Worm (Caenorhabditis elegans): ENCODE data around the gene ubh-1.
A peak's percentile ranks its signal among the peaks of the same experiment; 100 is the strongest.

ubh-1 gene

DNA sequence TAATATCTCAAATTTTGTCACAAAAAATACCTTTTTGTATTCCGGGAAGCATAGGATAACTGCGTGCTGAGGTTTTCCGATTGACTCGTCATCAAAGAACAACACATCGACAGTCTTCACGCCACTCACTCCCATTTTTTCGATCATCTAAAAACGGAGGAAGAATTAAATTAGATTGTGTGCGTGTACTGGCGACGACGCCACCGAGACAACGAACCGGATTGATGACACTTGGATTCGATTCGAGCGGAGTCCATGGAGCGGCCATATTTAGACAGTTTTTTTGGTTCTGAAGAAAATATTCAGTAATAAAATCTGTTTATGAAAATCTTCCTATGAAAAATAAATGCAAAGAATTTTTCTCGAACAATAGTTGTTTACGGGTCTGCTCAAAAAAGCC, at the start of gene ubh-1:
Gene ubh-1 (minus strand): TSS at position 289 of the 400 bp plus-strand sequence.
- TF ChIP-seq W03F9.2 (tag; optimal IDR thresholded peaks at IDR 0.05) (no peak), dao-5 (tag; optimal IDR thresholded peaks at IDR 0.05) (no peak), him-1 (tag; optimal IDR thresholded peaks at IDR 0.05) (no peak)

ce11 chrV:6559585-6559984, 48.4 kb upstream of the ubh-1 start:
- TF ChIP-seq him-1 (tag; optimal IDR thresholded peaks at IDR 0.05) (no peak), dao-5 (tag; optimal IDR thresholded peaks at IDR 0.05) (peak; percentile 21), W03F9.2 (tag; optimal IDR thresholded peaks at IDR 0.05) (no peak)

ce11 chrV:6559105-6559504, 47.9 kb upstream of the ubh-1 start, which contains the start of gene spp-26:
Gene spp-26, minus strand, starts transcription at chrV:6559205.
- no peak for TF ChIP-seq W03F9.2 (tag; optimal IDR thresholded peaks at IDR 0.05)
- no peak for TF ChIP-seq him-1 (tag; optimal IDR thresholded peaks at IDR 0.05)
- no peak for TF ChIP-seq dao-5 (tag; optimal IDR thresholded peaks at IDR 0.05)

DNA sequence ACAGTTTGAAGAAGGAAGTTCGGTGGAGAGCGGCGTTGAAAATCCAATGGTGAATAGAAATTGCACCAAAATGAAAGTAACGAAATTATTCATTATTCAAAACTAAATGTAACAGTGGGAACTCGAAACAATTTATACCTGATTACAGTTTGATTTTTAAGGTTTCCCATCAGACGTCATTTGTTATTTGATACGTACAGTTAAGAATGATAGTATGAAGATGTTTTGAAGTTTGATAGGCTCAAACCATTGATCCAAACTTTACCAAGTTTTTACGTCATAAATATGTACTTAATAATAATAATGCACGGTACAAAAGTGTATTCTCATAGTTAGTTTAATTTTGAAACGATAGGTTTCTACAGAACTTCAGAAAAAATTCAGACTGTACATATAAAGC, 46.9 kb upstream of the ubh-1 start, which contains the start of gene spp-20:
Gene spp-20 (minus strand): TSS at position 101 of the 400 bp plus-strand sequence.
- TF ChIP-seq him-1 (tag; optimal IDR thresholded peaks at IDR 0.05): no peak
- no peak for TF ChIP-seq dao-5 (tag; optimal IDR thresholded peaks at IDR 0.05)
- TF ChIP-seq W03F9.2 (tag; optimal IDR thresholded peaks at IDR 0.05): no peak

DNA sequence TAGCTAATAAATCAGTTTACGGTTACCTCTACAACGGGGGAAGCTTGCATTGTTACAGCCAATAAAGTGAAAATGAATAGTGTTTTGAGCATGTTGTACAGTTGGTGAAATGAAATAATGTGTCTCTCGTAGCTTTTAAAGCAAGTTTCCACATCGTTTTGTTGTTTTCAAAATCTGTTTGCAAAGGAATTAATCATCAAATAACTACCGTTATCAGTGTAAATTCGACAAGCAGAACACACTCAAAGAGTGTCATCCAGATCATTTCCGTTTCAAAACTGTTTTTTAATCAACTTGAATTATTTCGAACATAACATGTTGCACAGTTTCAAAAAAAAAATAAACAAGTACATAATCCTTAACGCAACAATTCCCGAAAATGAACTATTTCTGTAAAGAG, 45.8 kb upstream of the ubh-1 start, which contains the start of gene spp-27:
Gene spp-27 (minus strand): TSS at position 101 of the 400 bp plus-strand sequence.
- TF ChIP-seq him-1 (tag; optimal IDR thresholded peaks at IDR 0.05): no peak

DNA sequence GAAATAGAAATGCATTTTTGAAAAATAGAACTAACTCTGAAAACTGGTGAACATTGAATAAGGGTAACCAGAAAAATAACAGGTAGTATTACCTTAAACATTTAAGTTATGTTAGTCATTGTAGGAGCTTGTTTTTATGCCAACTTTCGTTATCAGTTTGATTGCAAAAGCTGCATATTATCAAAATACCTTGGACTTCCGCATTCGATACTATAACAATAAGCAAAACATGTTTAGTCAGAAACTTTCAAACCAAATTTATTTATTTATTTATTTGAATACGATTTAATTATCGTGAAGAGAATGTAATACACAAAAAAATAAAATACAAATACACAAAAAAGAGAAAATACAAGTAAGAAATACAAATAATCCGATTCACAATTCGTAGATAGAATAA, 43.1 kb upstream of the ubh-1 start, which contains the start of gene K04A8.19:
Gene K04A8.19 (minus strand): TSS at position 101 of the 400 bp plus-strand sequence.
- TF ChIP-seq W03F9.2 (tag; optimal IDR thresholded peaks at IDR 0.05) (no peak), him-1 (tag; optimal IDR thresholded peaks at IDR 0.05) (no peak), dao-5 (tag; optimal IDR thresholded peaks at IDR 0.05) (no peak)

DNA sequence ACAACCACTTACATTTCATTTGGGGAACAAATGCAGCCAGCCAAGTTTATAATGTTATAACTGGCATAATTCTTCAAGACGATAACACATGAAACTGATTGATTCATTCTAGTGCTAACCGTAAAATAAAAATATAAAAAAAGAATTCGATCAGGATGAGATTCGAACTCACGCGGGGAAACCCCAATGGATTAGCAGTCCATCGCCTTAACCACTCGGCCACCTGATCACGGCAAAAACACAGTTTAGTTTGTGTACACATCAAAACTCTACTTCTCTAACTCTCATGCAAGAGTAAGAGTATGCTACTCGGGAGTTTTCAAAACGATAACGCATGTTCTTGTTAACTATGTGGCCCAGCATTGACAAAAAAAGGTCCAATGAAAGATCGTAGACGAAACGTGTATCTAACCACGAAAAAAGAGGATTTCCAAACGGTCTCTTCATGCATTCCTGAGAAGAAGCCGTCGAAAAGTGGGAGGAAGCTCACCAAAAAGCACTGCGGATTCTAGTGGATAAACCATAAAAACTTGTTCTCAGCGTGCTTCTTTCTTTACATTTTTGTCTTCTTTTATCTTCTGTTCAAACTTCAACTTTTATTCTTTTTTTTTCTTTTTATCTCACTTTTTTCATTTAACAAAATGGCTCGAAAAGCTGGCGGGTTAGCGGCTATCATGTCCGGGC, 40.6 kb upstream of the ubh-1 start, which contains the start of gene twk-10:
Gene twk-10 (plus strand): TSS at position 634 of the 684 bp plus-strand sequence.
- no peak for TF ChIP-seq him-1 (tag; optimal IDR thresholded peaks at IDR 0.05)
- TF ChIP-seq dao-5 (tag; optimal IDR thresholded peaks at IDR 0.05): peak; percentile 26

DNA sequence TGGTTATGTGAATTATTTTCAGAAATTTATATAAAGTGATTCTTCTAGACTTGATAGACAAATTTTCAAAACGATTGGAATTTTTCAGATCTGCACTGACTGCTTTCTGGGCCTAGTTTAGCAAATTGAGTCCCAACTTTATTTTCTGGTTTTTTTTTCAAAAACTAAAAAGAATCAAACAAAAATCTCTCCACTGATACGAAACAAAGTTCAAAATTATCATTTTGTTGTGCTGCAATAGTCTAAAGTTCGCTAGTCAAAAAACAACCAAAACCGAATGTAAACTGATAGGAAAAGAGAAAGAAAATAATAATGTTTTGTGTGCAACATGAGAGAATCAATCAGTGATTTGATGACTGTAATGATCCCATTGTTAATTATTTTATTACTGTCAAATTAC, 38.7 kb upstream of the ubh-1 start, which contains the start of gene lipl-4:
Gene lipl-4 (plus strand): TSS at position 301 of the 400 bp plus-strand sequence.
- no peak for TF ChIP-seq W03F9.2 (tag; optimal IDR thresholded peaks at IDR 0.05)
- no peak for TF ChIP-seq him-1 (tag; optimal IDR thresholded peaks at IDR 0.05)
- TF ChIP-seq dao-5 (tag; optimal IDR thresholded peaks at IDR 0.05): no peak

- TF ChIP-seq him-1 (tag; optimal IDR thresholded peaks at IDR 0.05): no peak
- TF ChIP-seq dao-5 (tag; optimal IDR thresholded peaks at IDR 0.05): no peak
- TF ChIP-seq W03F9.2 (tag; optimal IDR thresholded peaks at IDR 0.05): no peak
These were observed 37.9 kb upstream of the ubh-1 start, which contains the start of gene K04A8.20 for ce11 chrV:6549148-6549547. Gene K04A8.20, plus strand, starts transcription at chrV:6549448.

ce11 chrV:6548309-6548708, 37.1 kb upstream of the ubh-1 start:
- TF ChIP-seq him-1 (tag; optimal IDR thresholded peaks at IDR 0.05) (no peak), W03F9.2 (tag; optimal IDR thresholded peaks at IDR 0.05) (no peak), dao-5 (tag; optimal IDR thresholded peaks at IDR 0.05) (no peak)

DNA sequence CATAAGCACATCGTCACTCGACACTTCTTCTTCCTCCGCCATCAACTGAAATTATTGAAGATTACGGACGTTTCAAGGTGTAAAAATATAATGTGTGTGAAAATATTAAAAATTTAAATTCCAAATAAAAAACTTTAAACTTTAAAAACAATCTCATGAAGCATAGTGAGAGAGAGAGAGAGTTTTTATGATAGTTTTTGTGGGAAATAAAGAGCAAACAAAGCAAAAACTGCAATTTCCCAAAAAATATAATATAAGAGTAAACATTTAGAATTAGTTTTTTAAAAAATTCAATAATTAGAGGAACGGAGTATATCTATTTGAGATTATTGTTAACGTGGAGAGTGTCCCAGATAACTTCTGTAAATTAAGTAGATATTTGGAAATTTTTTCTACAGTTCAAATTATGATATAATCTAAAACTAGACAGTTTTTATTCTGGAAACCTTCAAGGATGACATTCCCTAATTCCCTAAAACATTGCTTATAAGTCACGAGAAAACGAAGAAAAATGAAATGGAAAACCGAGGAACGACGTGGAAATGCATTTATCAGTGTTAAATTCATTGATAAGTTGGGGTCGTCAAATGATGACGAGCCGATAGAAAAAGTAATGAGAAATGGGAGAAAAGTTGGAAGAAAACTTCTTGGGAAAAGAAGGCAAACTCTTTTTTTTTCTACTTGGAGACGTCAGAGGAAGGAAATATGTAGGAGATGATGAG, 35.4 kb upstream of the ubh-1 start, which contains the start of gene dre-1:
Gene dre-1 (minus strand): TSS at position 51 of the 722 bp plus-strand sequence.
- no peak for TF ChIP-seq him-1 (tag; optimal IDR thresholded peaks at IDR 0.05)
- TF ChIP-seq dao-5 (tag; optimal IDR thresholded peaks at IDR 0.05): no peak
- no peak for TF ChIP-seq W03F9.2 (tag; optimal IDR thresholded peaks at IDR 0.05)

ce11 chrV:6544999-6545398, 33.8 kb upstream of the ubh-1 start:
- no peak for TF ChIP-seq him-1 (tag; optimal IDR thresholded peaks at IDR 0.05)
- TF ChIP-seq dao-5 (tag; optimal IDR thresholded peaks at IDR 0.05): no peak
- no peak for TF ChIP-seq W03F9.2 (tag; optimal IDR thresholded peaks at IDR 0.05)

- TF ChIP-seq dao-5 (tag; optimal IDR thresholded peaks at IDR 0.05) (no peak), W03F9.2 (tag; optimal IDR thresholded peaks at IDR 0.05) (no peak), him-1 (tag; optimal IDR thresholded peaks at IDR 0.05) (no peak)
These were observed 30.7 kb upstream of the ubh-1 start for ce11 chrV:6541875-6542274.

DNA sequence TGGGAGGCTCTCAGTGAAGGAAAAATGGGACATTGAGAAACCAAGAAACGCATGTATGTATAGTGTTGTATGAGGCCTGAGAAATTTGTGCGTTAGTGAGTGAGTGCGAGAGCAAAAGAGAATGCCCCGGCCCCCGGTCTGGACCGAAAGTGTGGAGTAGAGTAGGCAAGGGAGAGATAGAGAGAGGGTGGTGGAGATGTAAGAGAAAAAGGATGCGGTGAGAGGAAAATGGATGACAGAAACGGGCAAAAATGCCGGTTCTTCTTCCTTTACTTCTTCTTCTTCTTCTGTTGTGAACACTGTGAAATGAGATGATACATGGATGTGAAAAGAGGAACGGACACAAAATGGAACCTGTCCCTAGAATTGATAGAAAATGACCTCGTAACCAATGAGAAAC, 27.1 kb upstream of the ubh-1 start:
- no peak for TF ChIP-seq dao-5 (tag; optimal IDR thresholded peaks at IDR 0.05)
- no peak for TF ChIP-seq him-1 (tag; optimal IDR thresholded peaks at IDR 0.05)
- no peak for TF ChIP-seq W03F9.2 (tag; optimal IDR thresholded peaks at IDR 0.05)

Data from whole organism, L4/young adult.